In the genomic region with DNA sequence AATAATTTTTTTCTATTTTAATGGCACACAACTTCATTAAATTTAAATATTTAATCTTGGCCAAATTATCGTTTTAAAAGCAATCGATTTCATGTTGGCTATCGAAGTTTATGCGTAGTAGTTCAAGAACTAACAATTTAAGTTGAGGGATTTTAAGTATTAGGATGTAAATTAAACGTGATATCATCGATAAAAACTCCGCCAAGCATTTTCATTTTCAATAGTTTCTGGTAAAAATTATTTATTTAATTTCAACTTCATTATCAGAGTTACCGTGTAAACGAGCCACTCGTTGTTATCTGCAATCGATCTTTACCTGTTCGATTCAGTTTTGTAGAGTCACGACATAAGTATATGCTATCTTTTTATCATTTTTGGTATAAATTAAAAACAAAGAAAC, we compare ENCODE assay signal across 1 fruit fly cellular context.
TF ChIP-seq lines count a peak whose summit lies in the region.

No protein-coding gene starts in this region.

TF ChIP-seq in whole organism, embryonic, 481 proteins besides CTCF, POLR2A, EP300 and RAD21 (continued from another document and continues in another):
- peak; percentile 89 for TF ChIP-seq CG14965 (GFP tag; optimal IDR thresholded peaks at IDR 0.05; lab: Kevin White, UChicago; ENCODE audit: borderline replicate concordance)
- peak; percentile 97 for TF ChIP-seq CG17568 (GFP tag; optimal IDR thresholded peaks at IDR 0.05; lab: Kevin White, UChicago)
- TF ChIP-seq CG12071 (GFP tag; optimal IDR thresholded peaks at IDR 0.05; lab: Kevin White, UChicago), result peak; percentile 100
- peak; percentile 99 for TF ChIP-seq CG10979 (tag; optimal IDR thresholded peaks at IDR 0.05; lab: Kevin White, UChicago)
- peak; percentile 92 for TF ChIP-seq CG16779 (GFP tag; IDR thresholded peaks at IDR 0.05; lab: Robert Waterston, UW)
- peak; percentile 94 for TF ChIP-seq Chrac-16 (GFP tag; optimal IDR thresholded peaks at IDR 0.05; lab: Kevin White, UChicago)
- peak; percentile 69 for TF ChIP-seq CG7357 (GFP tag; IDR thresholded peaks at IDR 0.05; lab: Robert Waterston, UW)
- TF ChIP-seq CG7745 (tag; optimal IDR thresholded peaks at IDR 0.05; lab: Kevin White, UChicago), result peak; percentile 92
- peak; percentile 97 for TF ChIP-seq ems (GFP tag; optimal IDR thresholded peaks at IDR 0.05; lab: Kevin White, UChicago)
- TF ChIP-seq Hey (tag; optimal IDR thresholded peaks at IDR 0.05; lab: Kevin White, UChicago), result peak; percentile 86
- TF ChIP-seq TFAM (GFP tag; optimal IDR thresholded peaks at IDR 0.05; lab: Kevin White, UChicago), result peak; percentile 94
- peak; percentile 100 for TF ChIP-seq CG18476 (GFP tag; optimal IDR thresholded peaks at IDR 0.05; lab: Kevin White, UChicago)
- TF ChIP-seq CG1602 (GFP tag; optimal IDR thresholded peaks at IDR 0.05; lab: Kevin White, UChicago), result peak; percentile 96
- TF ChIP-seq Drgx (GFP tag; IDR thresholded peaks at IDR 0.05; lab: Robert Waterston, UW), result peak; percentile 93
- TF ChIP-seq CG17802 (tag; optimal IDR thresholded peaks at IDR 0.05; lab: Kevin White, UChicago), result peak; percentile 89
- TF ChIP-seq mirr (GFP tag; optimal IDR thresholded peaks at IDR 0.05; lab: Kevin White, UChicago), result peak; percentile 99
- TF ChIP-seq Taf1 (GFP tag; IDR thresholded peaks at IDR 0.05; lab: Robert Waterston, UW), result peak; percentile 92
- peak; percentile 92 for TF ChIP-seq Atf3 (GFP tag; optimal IDR thresholded peaks at IDR 0.05; lab: Kevin White, UChicago)
- peak; percentile 89 for TF ChIP-seq cas (GFP tag; IDR thresholded peaks at IDR 0.05; lab: Robert Waterston, UW)
- peak; percentile 73 for TF ChIP-seq ab (GFP tag; optimal IDR thresholded peaks at IDR 0.05; lab: Kevin White, UChicago)
- peak; percentile 84 for TF ChIP-seq CG11093 (GFP tag; IDR thresholded peaks at IDR 0.05; lab: Robert Waterston, UW)
- peak; percentile 92 for TF ChIP-seq CG12942 (GFP tag; optimal IDR thresholded peaks at IDR 0.05; lab: Kevin White, UChicago)
- peak; percentile 98 for TF ChIP-seq HHEX (GFP tag; optimal IDR thresholded peaks at IDR 0.05; lab: Kevin White, UChicago)
- TF ChIP-seq Adf1 (GFP tag; IDR thresholded peaks at IDR 0.05; lab: Robert Waterston, UW), result peak; percentile 77
- TF ChIP-seq HLH3B (GFP tag; IDR thresholded peaks at IDR 0.05; lab: Robert Waterston, UW), result peak; percentile 97
- TF ChIP-seq Dll (GFP tag; IDR thresholded peaks at IDR 0.05; lab: Robert Waterston, UW; ENCODE audit: partially characterized antibody), result peak; percentile 72
- TF ChIP-seq CG4730 (GFP tag; IDR thresholded peaks at IDR 0.05; lab: Robert Waterston, UW), result peak; percentile 86
- peak; percentile 84 for TF ChIP-seq CG16815 (GFP tag; optimal IDR thresholded peaks at IDR 0.05; lab: Kevin White, UChicago)
- peak; percentile 97 for TF ChIP-seq CG11695 (GFP tag; IDR thresholded peaks at IDR 0.05; lab: Robert Waterston, UW)
- peak; percentile 99 for TF ChIP-seq Ada2b (GFP tag; IDR thresholded peaks at IDR 0.05; lab: Robert Waterston, UW)
- TF ChIP-seq az2 (GFP tag; optimal IDR thresholded peaks at IDR 0.05; lab: Kevin White, UChicago), result peak; percentile 97
- peak; percentile 94 for TF ChIP-seq cato (GFP tag; optimal IDR thresholded peaks at IDR 0.05; lab: Kevin White, UChicago; ENCODE audit: borderline replicate concordance)
- TF ChIP-seq CG12769 (tag; optimal IDR thresholded peaks at IDR 0.05; lab: Kevin White, UChicago), result peak; percentile 98
- peak; percentile 97 for TF ChIP-seq Blimp-1 (GFP tag; optimal IDR thresholded peaks at IDR 0.05; lab: Kevin White, UChicago)
- peak; percentile 100 for TF ChIP-seq CG10267 (tag; optimal IDR thresholded peaks at IDR 0.05; lab: Kevin White, UChicago)
- TF ChIP-seq grau (tag; optimal IDR thresholded peaks at IDR 0.05; lab: Kevin White, UChicago), result peak; percentile 98
- peak; percentile 88 for TF ChIP-seq CG7928 (GFP tag; optimal IDR thresholded peaks at IDR 0.05; lab: Kevin White, UChicago)
- peak; percentile 85 for TF ChIP-seq E2f2 (GFP tag; IDR thresholded peaks at IDR 0.05; lab: Robert Waterston, UW)
- no peak for TF ChIP-seq CG1832 (GFP tag; optimal IDR thresholded peaks at IDR 0.05; lab: Kevin White, UChicago)
- peak; percentile 99 for TF ChIP-seq CG2678 (tag; optimal IDR thresholded peaks at IDR 0.05; lab: Kevin White, UChicago)
- TF ChIP-seq ap (GFP tag; IDR thresholded peaks at IDR 0.05; lab: Robert Waterston, UW), result peak; percentile 97
- no peak for TF ChIP-seq CG2129 (GFP tag; IDR thresholded peaks at IDR 0.05; lab: Robert Waterston, UW; ENCODE audit: partially characterized antibody)
- TF ChIP-seq lola (GFP tag; optimal IDR thresholded peaks at IDR 0.05; lab: Kevin White, UChicago), result peak in 1 of 3 experiments; percentile 99
- TF ChIP-seq slou (GFP tag; optimal IDR thresholded peaks at IDR 0.05; lab: Kevin White, UChicago), result peak; percentile 86
- peak; percentile 96 for TF ChIP-seq Bteb2 (GFP tag; optimal IDR thresholded peaks at IDR 0.05; lab: Kevin White, UChicago)
- peak; percentile 90 for TF ChIP-seq pum (GFP tag; optimal IDR thresholded peaks at IDR 0.05; lab: Kevin White, UChicago)
- TF ChIP-seq pnt (GFP tag; optimal IDR thresholded peaks at IDR 0.05; lab: Kevin White, UChicago), result peak; percentile 87
- TF ChIP-seq Hmx (GFP tag; optimal IDR thresholded peaks at IDR 0.05; lab: Kevin White, UChicago), result peak; percentile 87
- TF ChIP-seq CG43689 (GFP tag; IDR thresholded peaks at IDR 0.05; lab: Robert Waterston, UW), result peak; percentile 88
- TF ChIP-seq pho (GFP tag; optimal IDR thresholded peaks at IDR 0.05; lab: Kevin White, UChicago), result peak; percentile 91
- peak; percentile 98 for TF ChIP-seq salm (tag; optimal IDR thresholded peaks at IDR 0.05; lab: Kevin White, UChicago)
- peak; percentile 91 for TF ChIP-seq Hr3 (GFP tag; optimal IDR thresholded peaks at IDR 0.05; lab: Kevin White, UChicago)
- peak; percentile 47; the same call in 1 of the 2 replicates for TF ChIP-seq crol (GFP tag; IDR thresholded peaks at IDR 0.05; lab: Robert Waterston, UW)
- peak; percentile 55; the same call in 1 of the 3 replicates for TF ChIP-seq CG34224 (GFP tag; IDR thresholded peaks at IDR 0.05; lab: Robert Waterston, UW; ENCODE audit: partially characterized antibody)
- 0 out of 3 replicates have a peak, but pooled peaks have one; percentile 17 for TF ChIP-seq zen2 (GFP tag; IDR thresholded peaks at IDR 0.05; lab: Robert Waterston, UW; ENCODE audit: partially characterized antibody)
- TF ChIP-seq lmd (GFP tag; IDR thresholded peaks at IDR 0.05; lab: Robert Waterston, UW), result peak; percentile 94
- peak; percentile 92 for TF ChIP-seq tup (GFP tag; optimal IDR thresholded peaks at IDR 0.05; lab: Kevin White, UChicago)
- no peak for TF ChIP-seq nerfin-2 (GFP tag; IDR thresholded peaks at IDR 0.05; lab: Robert Waterston, UW; ENCODE audit: partially characterized antibody)
- peak; percentile 95 for TF ChIP-seq fd64A (GFP tag; optimal IDR thresholded peaks at IDR 0.05; lab: Kevin White, UChicago)
- no peak for TF ChIP-seq Hr39 (optimal IDR thresholded peaks at IDR 0.05; lab: Kevin White, UChicago)
- peak; percentile 99 for TF ChIP-seq CG13296 (GFP tag; optimal IDR thresholded peaks at IDR 0.05; lab: Kevin White, UChicago)
- TF ChIP-seq CG12659 (GFP tag; optimal IDR thresholded peaks at IDR 0.05; lab: Kevin White, UChicago), result peak; percentile 97
- TF ChIP-seq B-H2 (GFP tag; optimal IDR thresholded peaks at IDR 0.05; lab: Kevin White, UChicago), result peak; percentile 98
- peak; percentile 92 for TF ChIP-seq peb (GFP tag; IDR thresholded peaks at IDR 0.05; lab: Robert Waterston, UW)
- peak; percentile 80 for TF ChIP-seq p53 (GFP tag; optimal IDR thresholded peaks at IDR 0.05; lab: Kevin White, UChicago)
- peak; percentile 90 for TF ChIP-seq CG30020 (tag; optimal IDR thresholded peaks at IDR 0.05; lab: Kevin White, UChicago)
- TF ChIP-seq CG9817 (tag; optimal IDR thresholded peaks at IDR 0.05; lab: Kevin White, UChicago), result peak; percentile 97
- TF ChIP-seq CG10543 (GFP tag; optimal IDR thresholded peaks at IDR 0.05; lab: Kevin White, UChicago), result peak; percentile 100
- TF ChIP-seq Hand (GFP tag; optimal IDR thresholded peaks at IDR 0.05; lab: Kevin White, UChicago), result peak; percentile 92
- peak; percentile 91 for TF ChIP-seq croc (GFP tag; conservative IDR thresholded peaks at IDR 0.05; lab: Robert Waterston, UW)
- peak; percentile 98 for TF ChIP-seq oc (tag; optimal IDR thresholded peaks at IDR 0.05; lab: Kevin White, UChicago)
- TF ChIP-seq CG3726 (GFP tag; IDR thresholded peaks at IDR 0.05; lab: Robert Waterston, UW), result peak; percentile 89
- TF ChIP-seq fd102C (GFP tag; optimal IDR thresholded peaks at IDR 0.05; lab: Kevin White, UChicago), result peak; percentile 92
- TF ChIP-seq bowl (GFP tag; IDR thresholded peaks at IDR 0.05; lab: Robert Waterston, UW), result peak; percentile 95
- peak; percentile 96 for TF ChIP-seq CG8290 (GFP tag; optimal IDR thresholded peaks at IDR 0.05; lab: Kevin White, UChicago)
- TF ChIP-seq CG8290 (tag; optimal IDR thresholded peaks at IDR 0.05; lab: Kevin White, UChicago), result peak; percentile 95 to 97
- TF ChIP-seq Nf-YC (tag; optimal IDR thresholded peaks at IDR 0.05; lab: Kevin White, UChicago), result peak; percentile 92
- TF ChIP-seq CG4360 (GFP tag; IDR thresholded peaks at IDR 0.05; lab: Robert Waterston, UW), result peak; percentile 82
- TF ChIP-seq Aef1 (GFP tag; IDR thresholded peaks at IDR 0.05; lab: Robert Waterston, UW), result peak; percentile 95
- peak; percentile 88 for TF ChIP-seq Lim3 (GFP tag; IDR thresholded peaks at IDR 0.05; lab: Robert Waterston, UW)
- peak; percentile 70 for TF ChIP-seq Myb (GFP tag; optimal IDR thresholded peaks at IDR 0.05; lab: Kevin White, UChicago)
- peak; percentile 94 for TF ChIP-seq Rx (GFP tag; IDR thresholded peaks at IDR 0.05; lab: Robert Waterston, UW)
- TF ChIP-seq Spps (tag; optimal IDR thresholded peaks at IDR 0.05; lab: Kevin White, UChicago), result peak; percentile 98
- peak; percentile 97 for TF ChIP-seq Dek (tag; optimal IDR thresholded peaks at IDR 0.05; lab: Kevin White, UChicago)
- TF ChIP-seq kay (GFP tag; optimal IDR thresholded peaks at IDR 0.05; lab: Kevin White, UChicago), result peak; percentile 89
- TF ChIP-seq CG9609 (GFP tag; optimal IDR thresholded peaks at IDR 0.05; lab: Kevin White, UChicago), result peak; percentile 91
- TF ChIP-seq CG8089 (GFP tag; optimal IDR thresholded peaks at IDR 0.05; lab: Kevin White, UChicago), result peak; percentile 88
- peak; percentile 81 for TF ChIP-seq CG10321 (GFP tag; IDR thresholded peaks at IDR 0.05; lab: Robert Waterston, UW)
- peak; percentile 76 for TF ChIP-seq CG4282 (GFP tag; optimal IDR thresholded peaks at IDR 0.05; lab: Kevin White, UChicago)
- peak; percentile 98 for TF ChIP-seq row (GFP tag; IDR thresholded peaks at IDR 0.05; lab: Robert Waterston, UW)
- no peak for TF ChIP-seq sc (optimal IDR thresholded peaks at IDR 0.05; lab: Kevin White, UChicago)
- TF ChIP-seq sc (GFP tag; optimal IDR thresholded peaks at IDR 0.05; lab: Kevin White, UChicago), result peak; percentile 94
- TF ChIP-seq NK7.1 (GFP tag; optimal IDR thresholded peaks at IDR 0.05; lab: Kevin White, UChicago), result peak; percentile 95
- TF ChIP-seq ash1 (GFP tag; optimal IDR thresholded peaks at IDR 0.05; lab: Kevin White, UChicago), result peak; percentile 85
- TF ChIP-seq CG6791 (GFP tag; IDR thresholded peaks at IDR 0.05; lab: Robert Waterston, UW; ENCODE audit: partially characterized antibody), result no peak
- TF ChIP-seq cad (GFP tag; optimal IDR thresholded peaks at IDR 0.05; lab: Kevin White, UChicago), result no peak
- TF ChIP-seq CG32532 (GFP tag; IDR thresholded peaks at IDR 0.05; lab: Robert Waterston, UW), result peak; percentile 96
- TF ChIP-seq CG4424 (GFP tag; optimal IDR thresholded peaks at IDR 0.05; lab: Kevin White, UChicago), result peak; percentile 99
- peak; percentile 100 for TF ChIP-seq CG34376 (GFP tag; optimal IDR thresholded peaks at IDR 0.05; lab: Kevin White, UChicago)
- TF ChIP-seq amos (GFP tag; IDR thresholded peaks at IDR 0.05; lab: Robert Waterston, UW; ENCODE audit: partially characterized antibody), result no peak
- TF ChIP-seq CG9797 (GFP tag; optimal IDR thresholded peaks at IDR 0.05; lab: Kevin White, UChicago), result peak; percentile 41
- TF ChIP-seq CG4404 (GFP tag; IDR thresholded peaks at IDR 0.05; lab: Robert Waterston, UW), result peak; percentile 80
- TF ChIP-seq CG15696 (tag; optimal IDR thresholded peaks at IDR 0.05; lab: Kevin White, UChicago), result peak; percentile 100
- no peak for TF ChIP-seq chinmo (GFP tag; IDR thresholded peaks at IDR 0.05; lab: Robert Waterston, UW; ENCODE audit: partially characterized antibody)
- TF ChIP-seq usp (GFP tag; optimal IDR thresholded peaks at IDR 0.05; lab: Kevin White, UChicago), result no peak
- TF ChIP-seq CG3163 (GFP tag; optimal IDR thresholded peaks at IDR 0.05; lab: Kevin White, UChicago), result peak; percentile 75
- TF ChIP-seq mam (GFP tag; optimal IDR thresholded peaks at IDR 0.05; lab: Kevin White, UChicago), result peak; percentile 92
- TF ChIP-seq CG16813 (GFP tag; IDR thresholded peaks at IDR 0.05; lab: Robert Waterston, UW; ENCODE audit: partially characterized antibody), result 0 out of 3 replicates have a peak, but pooled peaks have one; percentile 32
- peak; percentile 22 to 79 for TF ChIP-seq insv (GFP tag; optimal IDR thresholded peaks at IDR 0.05; lab: Kevin White, UChicago)
- peak; percentile 90 for TF ChIP-seq her (GFP tag; optimal IDR thresholded peaks at IDR 0.05; lab: Kevin White, UChicago)
- TF ChIP-seq CG3995 (GFP tag; optimal IDR thresholded peaks at IDR 0.05; lab: Kevin White, UChicago), result peak; percentile 89
- TF ChIP-seq Scr (GFP tag; IDR thresholded peaks at IDR 0.05; lab: Robert Waterston, UW; ENCODE audit: partially characterized antibody), result peak; percentile 51
- TF ChIP-seq lov (optimal IDR thresholded peaks at IDR 0.05; lab: Kevin White, UChicago), result no peak
- TF ChIP-seq lov (GFP tag; IDR thresholded peaks at IDR 0.05; lab: Robert Waterston, UW), result peak; percentile 98
- peak; percentile 87 for TF ChIP-seq pros (GFP tag; optimal IDR thresholded peaks at IDR 0.05; lab: Kevin White, UChicago)
- peak; percentile 95 for TF ChIP-seq ac (GFP tag; optimal IDR thresholded peaks at IDR 0.05; lab: Kevin White, UChicago)
- peak; percentile 92 for TF ChIP-seq Side (GFP tag; optimal IDR thresholded peaks at IDR 0.05; lab: Kevin White, UChicago)
- peak; percentile 96 for TF ChIP-seq CG1529 (GFP tag; optimal IDR thresholded peaks at IDR 0.05; lab: Kevin White, UChicago)
- peak; percentile 97 for TF ChIP-seq CG1024 (GFP tag; IDR thresholded peaks at IDR 0.05; lab: Robert Waterston, UW)
- TF ChIP-seq Pdp1 (GFP tag; optimal IDR thresholded peaks at IDR 0.05; lab: Kevin White, UChicago), result peak; percentile 94 to 96
- peak; percentile 98 for TF ChIP-seq CG6854 (GFP tag; optimal IDR thresholded peaks at IDR 0.05; lab: Kevin White, UChicago)
- TF ChIP-seq GATAe (GFP tag; conservative IDR thresholded peaks at IDR 0.05; lab: Robert Waterston, UW), result peak; percentile 72; the same call in 1 of the 2 replicates
- peak; percentile 84 for TF ChIP-seq toy (GFP tag; IDR thresholded peaks at IDR 0.05; lab: Robert Waterston, UW)
- TF ChIP-seq chm (GFP tag; IDR thresholded peaks at IDR 0.05; lab: Robert Waterston, UW), result peak; percentile 100
